Worm (Caenorhabditis elegans): ENCODE results near the gene T01B4.3.
"Not testable (repeated sequence)": the region's sequence is repeated elsewhere in the genome, so short reads cannot be mapped to it uniquely, and the experiment has no call there.

Gene T01B4.3

ce11 chrX:16299859-16300258, 17.7 kb downstream of the T01B4.3 start, which contains the start of gene twk-21:
TSS of gene twk-21 (plus strand) at chrX:16299892.
- TF ChIP-seq fos-1 (tag; optimal IDR thresholded peaks at IDR 0.05) = no peak
- no peak for TF ChIP-seq skn-1 (tag; optimal IDR thresholded peaks at IDR 0.05)
- TF ChIP-seq Y116A8C.19 (tag; optimal IDR thresholded peaks at IDR 0.05; ENCODE audit: borderline replicate concordance) = no peak
- TF ChIP-seq efl-1 (optimal IDR thresholded peaks at IDR 0.05) = no peak
- TF ChIP-seq efl-1 (GFP tag; optimal IDR thresholded peaks at IDR 0.05 in 1 of 2) = peak in 1 of 2 experiments; percentile 70
- no peak for TF ChIP-seq irx-1 (tag; optimal IDR thresholded peaks at IDR 0.05)
- no peak for TF ChIP-seq pag-3 (tag; optimal IDR thresholded peaks at IDR 0.05; ENCODE audit: borderline replicate concordance, insufficient read depth)

- TF ChIP-seq snu-23 (GFP tag; optimal IDR thresholded peaks at IDR 0.05) (peak; percentile 5), nhr-85 (tag) (peak; percentile 58), efl-1 (GFP tag; optimal IDR thresholded peaks at IDR 0.05 in 1 of 2) (peak in 1 of 2 experiments; percentile 69)
- not testable (repeated sequence) for TF ChIP-seq efl-1 (optimal IDR thresholded peaks at IDR 0.05)
Observed at ce11 chrX:16299217-16299616, 18.3 kb downstream of the T01B4.3 start.

ce11 chrX:16298173-16298572, 19.4 kb downstream of the T01B4.3 start:
- peak; percentile 48 for TF ChIP-seq xbp-1 (tag; optimal IDR thresholded peaks at IDR 0.05)
- TF ChIP-seq swsn-7 (tag; optimal IDR thresholded peaks at IDR 0.05) = peak; percentile 72
- peak; percentile 76 for TF ChIP-seq nhr-85 (tag)
- TF ChIP-seq efl-1 (optimal IDR thresholded peaks at IDR 0.05) = peak; percentile 19 to 23
- peak; percentile 2 to 76 for TF ChIP-seq efl-1 (GFP tag; optimal IDR thresholded peaks at IDR 0.05 in 1 of 2)
- peak; percentile 43 for TF ChIP-seq unc-86 (tag; optimal IDR thresholded peaks at IDR 0.05)
- peak; percentile 32 for TF ChIP-seq unc-130 (tag; optimal IDR thresholded peaks at IDR 0.05)
- TF ChIP-seq ceh-82 (tag; optimal IDR thresholded peaks at IDR 0.05) = peak; percentile 44 to 70 (median 63)
- TF ChIP-seq jun-1 (tag; optimal IDR thresholded peaks at IDR 0.05) = peak; percentile 35
- peak; percentile 29 for TF ChIP-seq elt-2 (tag; optimal IDR thresholded peaks at IDR 0.05)
- peak; percentile 64 for TF ChIP-seq mep-1 (tag; optimal IDR thresholded peaks at IDR 0.05)
- TF ChIP-seq zag-1 (tag; optimal IDR thresholded peaks at IDR 0.05) = no peak
- no peak for TF ChIP-seq blmp-1 (tag; optimal IDR thresholded peaks at IDR 0.05)
- TF ChIP-seq hpl-2 (GFP tag; optimal IDR thresholded peaks at IDR 0.05) = no peak
- TF ChIP-seq snu-23 (GFP tag; optimal IDR thresholded peaks at IDR 0.05) = peak; percentile 88
- no peak for TF ChIP-seq zip-4 (GFP tag; optimal IDR thresholded peaks at IDR 0.05)
- no peak for TF ChIP-seq C34B4.2 (tag; optimal IDR thresholded peaks at IDR 0.05)
- peak; percentile 75 for TF ChIP-seq nhr-20 (tag; optimal IDR thresholded peaks at IDR 0.05)
- TF ChIP-seq nhr-76 (tag; optimal IDR thresholded peaks at IDR 0.05) = no peak
- TF ChIP-seq pax-3 (tag; optimal IDR thresholded peaks at IDR 0.05) = no peak
- TF ChIP-seq ets-5 (GFP tag; IDR thresholded peaks at IDR 0.05) = no peak
- peak; percentile 43 for TF ChIP-seq tbx-2 (tag; optimal IDR thresholded peaks at IDR 0.05)
- TF ChIP-seq ceh-8 (GFP tag; optimal IDR thresholded peaks at IDR 0.05) = no peak
- TF ChIP-seq fos-1 (tag; optimal IDR thresholded peaks at IDR 0.05) = peak; percentile 15
- peak; percentile 16 for TF ChIP-seq fkh-10 (GFP tag; optimal IDR thresholded peaks at IDR 0.05)
- peak; percentile 49 to 53 for TF ChIP-seq lsy-2 (tag; optimal IDR thresholded peaks at IDR 0.05)
- no peak for TF ChIP-seq hlh-4 (tag; optimal IDR thresholded peaks at IDR 0.05)
- peak; percentile 69 for TF ChIP-seq nhr-19 (GFP tag; conservative IDR thresholded peaks at IDR 0.05)
- TF ChIP-seq egl-13 (tag; optimal IDR thresholded peaks at IDR 0.05) = no peak
- TF ChIP-seq nhr-28 (tag; optimal IDR thresholded peaks at IDR 0.05) = no peak
- TF ChIP-seq ztf-11 (tag; optimal IDR thresholded peaks at IDR 0.05) = no peak
- peak; percentile 27 for TF ChIP-seq skn-1 (tag; optimal IDR thresholded peaks at IDR 0.05)
- no peak; the same call in 1 of the 2 replicates for TF ChIP-seq ceh-88 (GFP tag; IDR thresholded peaks at IDR 0.05)
- TF ChIP-seq unc-98 (GFP tag; IDR thresholded peaks at IDR 0.05) = no peak
- TF ChIP-seq ceh-63 (GFP tag; optimal IDR thresholded peaks at IDR 0.05) = no peak
- TF ChIP-seq grh-1 (GFP tag; IDR thresholded peaks at IDR 0.05) = peak; percentile 51
- peak in 1 of 6 experiments; percentile 17 for TF ChIP-seq elt-3 (tag; optimal IDR thresholded peaks at IDR 0.05)
- peak; percentile 67 for TF ChIP-seq nhr-77 (tag; optimal IDR thresholded peaks at IDR 0.05)
- peak; percentile 31 for TF ChIP-seq lin-13 (GFP tag; optimal IDR thresholded peaks at IDR 0.05)
- peak in 1 of 2 experiments; percentile 56 for TF ChIP-seq lin-35 (GFP tag; optimal IDR thresholded peaks at IDR 0.05)
- TF ChIP-seq dsc-1 (tag; optimal IDR thresholded peaks at IDR 0.05) = peak; percentile 73
- TF ChIP-seq mdl-1 (tag; optimal IDR thresholded peaks at IDR 0.05) = peak in 1 of 2 experiments; percentile 42
- TF ChIP-seq nhr-47 (tag; optimal IDR thresholded peaks at IDR 0.05) = peak; percentile 83
- no peak for TF ChIP-seq nhr-11 (tag; optimal IDR thresholded peaks at IDR 0.05)

Measured in whole organism, L1 larva.